Worm (Caenorhabditis elegans): ENCODE measurements around the gene F59B8.1.

The F59B8.1 gene

DNA sequence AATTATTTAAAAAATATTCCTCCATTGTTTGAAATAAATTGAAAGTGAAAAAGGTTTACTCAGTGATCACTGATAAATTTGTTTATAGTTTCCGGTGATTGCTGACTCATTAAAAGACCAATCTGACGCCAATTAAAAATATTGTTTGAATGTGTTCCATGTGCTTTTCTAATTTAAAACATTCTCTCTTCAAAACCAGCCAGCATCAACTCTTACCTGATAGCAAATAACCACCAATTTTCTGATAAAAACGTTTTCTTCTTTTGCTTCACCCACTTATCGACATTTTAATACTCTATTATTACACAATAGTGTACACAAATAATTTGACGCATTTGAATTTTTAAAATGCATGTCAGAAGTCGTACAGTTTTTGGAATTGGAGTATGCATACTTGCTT, 26.3 kb upstream of the F59B8.1 start, which contains the start of gene F56D5.6 (continued):
- TF ChIP-seq nhr-28 (tag; optimal IDR thresholded peaks at IDR 0.05) (peak; percentile 78), unc-130 (GFP tag; optimal IDR thresholded peaks at IDR 0.05) (no peak), pqm-1 (tag; optimal IDR thresholded peaks at IDR 0.05) (peak; percentile 68), daf-19 (GFP tag; conservative IDR thresholded peaks at IDR 0.05) (no peak), T26A8.4 (GFP tag; IDR thresholded peaks at IDR 0.05) (no peak), dve-1 (tag; optimal IDR thresholded peaks at IDR 0.05; ENCODE audit: insufficient read depth) (peak; percentile 71), mdt-29 (GFP tag; IDR thresholded peaks at IDR 0.05) (no peak), F44E2.7 (GFP tag; IDR thresholded peaks at IDR 0.05) (no peak)

- TF ChIP-seq fkh-10 (GFP tag; optimal IDR thresholded peaks at IDR 0.05) (no peak), lin-38 (GFP tag; IDR thresholded peaks at IDR 0.05) (peak; percentile 97), unc-62 (GFP tag; optimal IDR thresholded peaks at IDR 0.05 in 1 of 2) (peak in 1 of 2 experiments; percentile 23), unc-62 (tag; optimal IDR thresholded peaks at IDR 0.05) (no peak), set-16 (GFP tag; IDR thresholded peaks at IDR 0.05) (peak; percentile 46; the same call in 1 of the 2 replicates), ceh-28 (tag; optimal IDR thresholded peaks at IDR 0.05) (peak; percentile 75), ceh-44 (GFP tag; IDR thresholded peaks at IDR 0.05) (no peak), dpl-1 (GFP tag; optimal IDR thresholded peaks at IDR 0.05) (peak; percentile 79)
These were observed 24.2 kb upstream of the F59B8.1 start for ce11 chrIV:9403761-9404420.

ce11 chrIV:9408004-9408403, 20.1 kb upstream of the F59B8.1 start, which contains the start of gene F56D5.5:
F56D5.5 (minus strand) TSS chrIV:9408104.
- TF ChIP-seq arid-1 (GFP tag; conservative IDR thresholded peaks at IDR 0.05) (no peak), spr-1 (tag; optimal IDR thresholded peaks at IDR 0.05) (no peak), nhr-10 (tag; optimal IDR thresholded peaks at IDR 0.05) (no peak), ceh-20 (GFP tag; IDR thresholded peaks at IDR 0.05) (no peak), hmg-1.1 (GFP tag; IDR thresholded peaks at IDR 0.05) (no peak), nhr-6 (tag; optimal IDR thresholded peaks at IDR 0.05) (no peak), daf-19 (GFP tag; conservative IDR thresholded peaks at IDR 0.05) (no peak), spr-3 (GFP tag; optimal IDR thresholded peaks at IDR 0.05) (no peak)

ce11 chrIV:9410766-9411165, 17.3 kb upstream of the F59B8.1 start:
- TF ChIP-seq set-16 (GFP tag; IDR thresholded peaks at IDR 0.05), result peak; percentile 59; the same call in 1 of the 2 replicates
- TF ChIP-seq lim-7 (GFP tag; IDR thresholded peaks at IDR 0.05), result 0 out of 2 replicates have a peak, but pooled peaks have one; percentile 22

ce11 chrIV:9422408-9422807, 5.7 kb upstream of the F59B8.1 start, which contains the start of gene F56D5.9:
F56D5.9 (minus strand) TSS chrIV:9422508.
- no peak for TF ChIP-seq tra-1 (GFP tag; IDR thresholded peaks at IDR 0.05)
- TF ChIP-seq nhr-77 (tag; optimal IDR thresholded peaks at IDR 0.05), result no peak

- no peak for TF ChIP-seq zip-11 (GFP tag; IDR thresholded peaks at IDR 0.05)
- no peak for TF ChIP-seq zip-2 (tag; optimal IDR thresholded peaks at IDR 0.05)
- no peak for TF ChIP-seq ctbp-1 (GFP tag; IDR thresholded peaks at IDR 0.05)
- no peak for TF ChIP-seq mes-2 (tag; optimal IDR thresholded peaks at IDR 0.05; ENCODE audit: poor library complexity, severe bottlenecking)
- no peak for TF ChIP-seq lim-7 (GFP tag; IDR thresholded peaks at IDR 0.05)
- no peak for TF ChIP-seq lin-38 (GFP tag; IDR thresholded peaks at IDR 0.05)
- TF ChIP-seq zfp-2 (tag; optimal IDR thresholded peaks at IDR 0.05), result no peak
- no peak for TF ChIP-seq aly-2 (tag; optimal IDR thresholded peaks at IDR 0.05)
- no peak for TF ChIP-seq vab-7 (GFP tag; IDR thresholded peaks at IDR 0.05)
- no peak for TF ChIP-seq nhr-77 (tag; optimal IDR thresholded peaks at IDR 0.05)
These were observed 5.0 kb upstream of the F59B8.1 start, which contains the start of gene srxa-2 for ce11 chrIV:9423095-9423494. srxa-2 (plus strand) TSS chrIV:9423395.

All from whole organism, L4 larva.